Fruit fly (Drosophila melanogaster) whole organism, embryonic: ENCODE measurements around the gene CG33093.

Source experiments
- CG10366 ChIP-seq: fragments of 200-800 bp; sonication (Bioruptor generic); IDR thresholded peaks from 2 replicates; pipeline ENCODE4 v1.3.6; 2022; ENCODE audit warnings: missing biosample characterization, missing genetic modification characterization
- CG10979 ChIP-seq: fragments of 200-800 bp; sonication (Bioruptor generic); optimal IDR thresholded peaks from 2 replicates; lab custom pipeline; 2018; ENCODE audit warnings: missing biosample characterization, mild to moderate bottlenecking, missing genetic modification characterization, moderate library complexity
- CG11696 ChIP-seq: fragments of 200-800 bp; sonication (Bioruptor generic); IDR thresholded peaks from 2 replicates; pipeline ENCODE4 v1.3.6; 2022; ENCODE audit warnings: missing biosample characterization, missing genetic modification characterization
- CG12219 ChIP-seq: fragments of 200-800 bp; sonication (Bioruptor generic); optimal IDR thresholded peaks from 3 replicates; lab custom pipeline; 2018; ENCODE audit warnings: missing biosample characterization, mild to moderate bottlenecking, missing genetic modification characterization
- CG12299 ChIP-seq: fragments of 200-800 bp; sonication (Bioruptor generic); optimal IDR thresholded peaks from 2 replicates; lab custom pipeline; 2018; ENCODE audit warnings: missing biosample characterization, mild to moderate bottlenecking, missing genetic modification characterization
- CG13296 ChIP-seq: fragments of 200-800 bp; sonication (Bioruptor generic); optimal IDR thresholded peaks from 3 replicates; lab custom pipeline; 2018; ENCODE audit warnings: missing biosample characterization, mild to moderate bottlenecking, missing genetic modification characterization
- CG13624 ChIP-seq: fragments of 200-800 bp; sonication (Bioruptor generic); optimal IDR thresholded peaks from 2 replicates; lab custom pipeline; 2016; ENCODE audit warnings: missing biosample characterization, missing genetic modification characterization
- CG13775 ChIP-seq: fragments of 200-800 bp; sonication (Bioruptor generic); optimal IDR thresholded peaks from 3 replicates; lab custom pipeline; 2017; ENCODE audit warnings: missing biosample characterization, mild to moderate bottlenecking, missing genetic modification characterization
- CG14014 ChIP-seq: fragments of 200-800 bp; sonication (Bioruptor generic); IDR thresholded peaks from 2 replicates; pipeline ENCODE4 v1.3.6; 2022; ENCODE audit warnings: missing biosample characterization, missing genetic modification characterization
- CG14050 ChIP-seq: fragments of 200-800 bp; sonication (Bioruptor generic); IDR thresholded peaks from 3 replicates; pipeline ENCODE4 v1.3.6; 2022; ENCODE audit warnings: missing biosample characterization, missing genetic modification characterization
- CG14441 ChIP-seq: fragments of 200-800 bp; sonication (Bioruptor generic); IDR thresholded peaks from 2 replicates; pipeline ENCODE4 v1.3.6; 2022; ENCODE audit warnings: missing biosample characterization, missing genetic modification characterization
- CG18599 ChIP-seq: fragments of 200-800 bp; sonication (Bioruptor generic); optimal IDR thresholded peaks from 3 replicates; lab custom pipeline; 2017; ENCODE audit warnings: missing biosample characterization, missing genetic modification characterization, mild to moderate bottlenecking, moderate library complexity, missing genetic modification reagents
- CG2199 ChIP-seq: fragments of 200-800 bp; sonication (Bioruptor generic); IDR thresholded peaks from 3 replicates; pipeline ENCODE4 v1.3.6; 2022; ENCODE audit warnings: missing biosample characterization, missing genetic modification characterization
- CG30431 ChIP-seq: fragments of 200-800 bp; sonication (Bioruptor generic); optimal IDR thresholded peaks from 2 replicates; lab custom pipeline; 2017; ENCODE audit warnings: missing biosample characterization, missing genetic modification characterization
- CG32767 ChIP-seq: fragments of 200-800 bp; sonication (Bioruptor generic); IDR thresholded peaks from 2 replicates; pipeline ENCODE4 v1.3.6; 2022; ENCODE audit warnings: missing biosample characterization, missing genetic modification characterization
- CG42726 ChIP-seq: fragments of 200-800 bp; sonication (Bioruptor generic); IDR thresholded peaks from 2 replicates; pipeline ENCODE4 v1.3.6; 2022; ENCODE audit warnings: missing biosample characterization, missing genetic modification characterization; ENCODE audit not compliant: partially characterized antibody
- CG4404 ChIP-seq: fragments of 200-800 bp; sonication (Bioruptor generic); IDR thresholded peaks from 2 replicates; pipeline ENCODE4 v1.3.6; 2022; ENCODE audit warnings: missing biosample characterization, missing genetic modification characterization
- CG6689 ChIP-seq: fragments of 200-800 bp; sonication (Bioruptor generic); IDR thresholded peaks from 2 replicates; pipeline ENCODE4 v1.3.6; 2022; ENCODE audit warnings: missing biosample characterization, missing genetic modification characterization
- CG9215 ChIP-seq: fragments of 200-800 bp; sonication (Bioruptor generic); IDR thresholded peaks from 2 replicates; pipeline ENCODE4 v1.3.6; 2022; ENCODE audit warnings: missing biosample characterization, missing genetic modification characterization
- CG9727 ChIP-seq: fragments of 200-800 bp; sonication (Bioruptor generic); optimal IDR thresholded peaks from 3 replicates; lab custom pipeline; 2017; ENCODE audit warnings: missing biosample characterization, mild to moderate bottlenecking, missing genetic modification characterization
- Camta ChIP-seq: fragments of 200-800 bp; sonication (Bioruptor generic); optimal IDR thresholded peaks from 2 replicates; lab custom pipeline; 2016; ENCODE audit warnings: missing biosample characterization, missing genetic modification characterization
- D ChIP-seq, 2 experiments: fragments of 200-800 bp in 1 of 2; fragments of >200 bp in 1 of 2; sonication (Bioruptor generic) in 1 of 2; optimal IDR thresholded peaks; 2 replicates in 1 of 2; 3 replicates in 1 of 2; lab custom pipeline; 2017; ENCODE audit warnings: mild to moderate bottlenecking in 1 of 2, missing biosample characterization in 1 of 2, missing genetic modification characterization in 1 of 2, missing genetic modification reagents in 1 of 2
- Dad ChIP-seq: fragments of 200-800 bp; sonication (Bioruptor generic); optimal IDR thresholded peaks from 3 replicates; lab custom pipeline; 2016; ENCODE audit warnings: missing biosample characterization, missing genetic modification characterization
- Dbx ChIP-seq: fragments of 200-800 bp; sonication (Bioruptor generic); IDR thresholded peaks from 3 replicates; pipeline ENCODE4 v1.3.6; 2022; ENCODE audit warnings: missing biosample characterization, missing genetic modification characterization
- Dip2 ChIP-seq: fragments of 200-800 bp; sonication (Bioruptor generic); IDR thresholded peaks from 2 replicates; pipeline ENCODE4 v1.3.6; 2022; ENCODE audit warnings: missing biosample characterization, missing genetic modification characterization
- Fer2 ChIP-seq: fragments of 200-800 bp; sonication (Bioruptor generic); optimal IDR thresholded peaks from 2 replicates; lab custom pipeline; 2018; ENCODE audit warnings: missing biosample characterization, mild to moderate bottlenecking, missing genetic modification characterization, moderate library complexity
- HLHmδ ChIP-seq: fragments of 200-800 bp; sonication (Bioruptor generic); optimal IDR thresholded peaks from 2 replicates; lab custom pipeline; 2018; ENCODE audit warnings: missing biosample characterization, mild to moderate bottlenecking, missing genetic modification characterization, moderate library complexity
- Hr51 ChIP-seq, 2 experiments: fragments of 200-800 bp; sonication (Bioruptor generic); optimal IDR thresholded peaks; 2 replicates in 1 of 2; 3 replicates in 1 of 2; lab custom pipeline; 2016 to 2018; ENCODE audit warnings: missing biosample characterization in 2 of 2, missing genetic modification characterization in 2 of 2, mild to moderate bottlenecking in 1 of 2, moderate library complexity in 1 of 2
- MBD-R2 ChIP-seq: fragments of 200-800 bp; sonication (Bioruptor generic); IDR thresholded peaks from 2 replicates; pipeline ENCODE4 v1.3.6; 2022; ENCODE audit warnings: missing biosample characterization, missing genetic modification characterization
- Med ChIP-seq: fragments of 200-800 bp; sonication (Bioruptor generic); peaks from one replicate; lab custom pipeline; 2016; ENCODE audit warnings: missing biosample characterization, missing genetic modification characterization, mild to moderate bottlenecking, inconsistent platforms, moderate library complexity
- Mrtf ChIP-seq: fragments of 200-800 bp; sonication (Bioruptor generic); IDR thresholded peaks from 3 replicates; pipeline ENCODE4 v1.3.6; 2022; ENCODE audit warnings: missing biosample characterization, missing genetic modification characterization
- Ptx1 ChIP-seq: fragments of 200-800 bp; sonication (Bioruptor generic); IDR thresholded peaks from 2 replicates; pipeline ENCODE4 v1.3.6; 2022; ENCODE audit warnings: missing biosample characterization, missing genetic modification characterization
- bab2 ChIP-seq: fragments of 200-800 bp; sonication (Bioruptor generic); optimal IDR thresholded peaks from 2 replicates; lab custom pipeline; 2016; ENCODE audit warnings: missing biosample characterization, missing genetic modification characterization
- bigmax ChIP-seq: fragments of 200-800 bp; sonication (Bioruptor generic); optimal IDR thresholded peaks from 2 replicates; lab custom pipeline; 2018; ENCODE audit warnings: missing biosample characterization, mild to moderate bottlenecking, missing genetic modification characterization
- cas ChIP-seq: fragments of 200-800 bp; sonication (Bioruptor generic); IDR thresholded peaks from 2 replicates; pipeline ENCODE4 v1.3.6; 2022; ENCODE audit warnings: missing biosample characterization, missing genetic modification characterization
- caup ChIP-seq: fragments of 200-800 bp; sonication (Bioruptor generic); optimal IDR thresholded peaks from 3 replicates; lab custom pipeline; 2017; ENCODE audit warnings: missing biosample characterization, mild to moderate bottlenecking, missing genetic modification characterization, moderate library complexity; ENCODE audit not compliant: severe bottlenecking
- croc ChIP-seq: fragments of 200-800 bp; sonication (Bioruptor generic); conservative IDR thresholded peaks from 3 replicates; pipeline ENCODE4 v1.3.6; 2022; ENCODE audit warnings: missing biosample characterization, missing genetic modification characterization
- da ChIP-seq: fragments of 200-800 bp; sonication (Bioruptor generic); optimal IDR thresholded peaks from 2 replicates; lab custom pipeline; 2016; ENCODE audit warnings: missing biosample characterization, missing genetic modification characterization
- dati ChIP-seq: fragments of 200-800 bp; sonication (Bioruptor generic); IDR thresholded peaks from 2 replicates; pipeline ENCODE4 v1.3.6; 2022; ENCODE audit warnings: missing biosample characterization, missing genetic modification characterization
- ems ChIP-seq: fragments of 200-800 bp; sonication (Bioruptor generic); optimal IDR thresholded peaks from 3 replicates; lab custom pipeline; 2016; ENCODE audit warnings: missing biosample characterization, missing genetic modification characterization
- fd102C ChIP-seq: fragments of 200-800 bp; sonication (Bioruptor generic); optimal IDR thresholded peaks from 2 replicates; lab custom pipeline; 2018; ENCODE audit warnings: missing biosample characterization, mild to moderate bottlenecking, missing genetic modification characterization, moderate library complexity
- fd3F ChIP-seq: fragments of 200-800 bp; sonication (Bioruptor generic); optimal IDR thresholded peaks from 2 replicates; lab custom pipeline; 2018; ENCODE audit warnings: missing biosample characterization, mild to moderate bottlenecking, missing genetic modification characterization, moderate library complexity
- insv ChIP-seq, 2 experiments: fragments of 200-800 bp; sonication (Bioruptor generic); optimal IDR thresholded peaks; 3 replicates each; lab custom pipeline; 2016 to 2018; ENCODE audit warnings: missing biosample characterization in 2 of 2, missing genetic modification characterization in 2 of 2
- lov ChIP-seq, 2 experiments: fragments of 200-800 bp in 1 of 2; fragments of >200 bp in 1 of 2; sonication (Bioruptor generic) in 1 of 2; IDR thresholded peaks in 1 of 2; optimal IDR thresholded peaks in 1 of 2; 2 replicates in 1 of 2; 3 replicates in 1 of 2; pipeline versions ENCODE4 v1.3.6 to Lab custom; 2017 to 2022; ENCODE audit warnings: missing biosample characterization in 1 of 2, missing genetic modification characterization in 1 of 2
- sqz ChIP-seq: fragments of 200-800 bp; sonication (Bioruptor generic); optimal IDR thresholded peaks from 3 replicates; lab custom pipeline; 2018; ENCODE audit warnings: missing biosample characterization, mild to moderate bottlenecking, missing genetic modification characterization
- stc ChIP-seq: fragments of 200-800 bp; sonication (Bioruptor generic); IDR thresholded peaks from 2 replicates; pipeline ENCODE4 v1.3.6; 2022; ENCODE audit warnings: missing biosample characterization, missing genetic modification characterization
- sug ChIP-seq: fragments of 200-800 bp; optimal IDR thresholded peaks from 2 replicates; lab custom pipeline; 2019; ENCODE audit warnings: missing biosample characterization, mild to moderate bottlenecking, missing genetic modification characterization, moderate library complexity
- tna ChIP-seq: fragments of 200-800 bp; sonication (Bioruptor generic); IDR thresholded peaks from 2 replicates; pipeline ENCODE4 v1.3.6; 2022; ENCODE audit warnings: missing biosample characterization, missing genetic modification characterization; ENCODE audit not compliant: partially characterized antibody

Gene CG33093

dm6 chr3R:22494523-22495309, 37.0 kb downstream of the CG33093 start (continued):
- TF ChIP-seq CG12299 (tag; lab: Kevin White, UChicago) (peak; percentile 40), CG10979 (tag; lab: Kevin White, UChicago) (peak; percentile 62), sug (tag; lab: Kevin White, UChicago) (peak; percentile 2), CG9727 (GFP tag; lab: Kevin White, UChicago) (peak; percentile 44), caup (GFP tag; lab: Kevin White, UChicago) (peak; percentile 16), bab2 (no peak), Fer2 (tag; lab: Kevin White, UChicago) (no peak), CG18599 (no peak), fd102C (GFP tag; lab: Kevin White, UChicago) (no peak), bigmax (GFP tag; lab: Kevin White, UChicago) (no peak), CG14014 (GFP tag; lab: Robert Waterston, UW) (0 out of 2 replicates have a peak, but pooled peaks have one; percentile 5), CG12219 (GFP tag; lab: Kevin White, UChicago) (no peak), Hr51 (GFP tag; optimal IDR thresholded peaks at IDR 0.05; lab: Kevin White, UChicago) (peak in 1 of 2 experiments; percentile 21), CG13296 (GFP tag; lab: Kevin White, UChicago) (peak; percentile 40), CG4404 (GFP tag; lab: Robert Waterston, UW) (no peak), Mrtf (GFP tag; lab: Robert Waterston, UW) (no peak), dati (GFP tag; lab: Robert Waterston, UW) (no peak), Med (GFP tag; lab: Kevin White, UChicago) (peak; percentile 79), cas (GFP tag; lab: Robert Waterston, UW) (no peak), HLHmδ (no peak), fd3F (GFP tag; lab: Kevin White, UChicago) (no peak), Dip2 (GFP tag; lab: Robert Waterston, UW) (no peak), insv (GFP tag; optimal IDR thresholded peaks at IDR 0.05; lab: Kevin White, UChicago) (no peak), croc (no peak), CG6689 (GFP tag; lab: Robert Waterston, UW) (no peak), CG2199 (GFP tag; lab: Robert Waterston, UW) (no peak), ems (GFP tag; lab: Kevin White, UChicago) (no peak), CG13775 (GFP tag; lab: Kevin White, UChicago) (no peak), sqz (no peak), CG14050 (GFP tag; lab: Robert Waterston, UW) (0 out of 3 replicates have a peak, but pooled peaks have one; percentile 35), lov (optimal IDR thresholded peaks at IDR 0.05; lab: Kevin White, UChicago) (no peak), lov (GFP tag; IDR thresholded peaks at IDR 0.05; lab: Robert Waterston, UW) (no peak), MBD-R2 (no peak), stc (GFP tag; lab: Robert Waterston, UW) (no peak), Dad (GFP tag; lab: Kevin White, UChicago) (no peak), CG30431 (GFP tag; lab: Kevin White, UChicago) (no peak), CG9215 (GFP tag; lab: Robert Waterston, UW) (peak; percentile 7; the same call in 1 of the 2 replicates), CG11696 (GFP tag; lab: Robert Waterston, UW) (no peak), D (optimal IDR thresholded peaks at IDR 0.05; lab: Kevin White, UChicago) (no peak), D (GFP tag; optimal IDR thresholded peaks at IDR 0.05; lab: Kevin White, UChicago) (peak; percentile 44), CG13624 (GFP tag; lab: Kevin White, UChicago) (no peak), da (GFP tag; lab: Kevin White, UChicago) (no peak), CG10366 (GFP tag; lab: Robert Waterston, UW) (no peak), Dbx (GFP tag; lab: Robert Waterston, UW) (no peak), tna (GFP tag; lab: Robert Waterston, UW) (no peak), Camta (GFP tag; lab: Kevin White, UChicago) (no peak), CG32767 (no peak), CG14441 (GFP tag; lab: Robert Waterston, UW) (no peak), Ptx1 (GFP tag; lab: Robert Waterston, UW) (0 out of 2 replicates have a peak, but pooled peaks have one; percentile 29), CG42726 (GFP tag; lab: Robert Waterston, UW) (no peak)
